Worm (Caenorhabditis elegans) whole organism, dauer: ENCODE measurements around the gene ZC132.9.
"Not testable (repeated sequence)": the region's sequence is repeated elsewhere in the genome, so short reads cannot be mapped to it uniquely, and the experiment has no call there.

Experiments used
- unc-62 ChIP-seq: sonication (generic microtip); optimal IDR thresholded peaks from 2 replicates; lab custom pipeline; 2017; ENCODE audit warnings: missing biosample characterization, missing genetic modification reagents, missing genetic modification characterization

The ZC132.9 gene

ce11 chrV:4268213-4268612 is 51.6 kb downstream of the ZC132.9 start, which contains the start of gene srt-36:
srt-36 (minus strand) TSS chrV:4268313.
- not testable (repeated sequence) for TF ChIP-seq unc-62 (GFP tag; lab: Kevin White, UChicago)
